Fruit fly (Drosophila melanogaster) Kc167 (cell line): ENCODE measurements around the gene AdamTS-A.

Source experiments
- h ChIP-seq: fragments of >200 bp; optimal IDR thresholded peaks from 3 replicates; lab custom pipeline; 2018; ENCODE audit warnings: missing external identifiers
- insv ChIP-seq: fragments of >200 bp; optimal IDR thresholded peaks from 3 replicates; lab custom pipeline; 2018; ENCODE audit warnings: missing external identifiers
- psq ChIP-seq: fragments of >200 bp; optimal IDR thresholded peaks from 2 replicates; lab custom pipeline; 2017; ENCODE audit warnings: missing external identifiers

dm6 chr3R:15418824-15419530 is 57.0 kb downstream of the AdamTS-A start:
- TF ChIP-seq insv (lab: Kevin White, UChicago) (no peak), psq (lab: Kevin White, UChicago) (no peak), h (lab: Kevin White, UChicago) (no peak)
